Worm (Caenorhabditis elegans) whole organism, L3 larva: Measurements from ENCODE around the gene ceh-93.

Experiments
- ceh-82 ChIP-seq: fragments of 150-350 bp; optimal IDR thresholded peaks from 2 replicates; lab custom pipeline; 2014; ENCODE audit warnings: missing biosample characterization, missing genetic modification characterization
- lin-39 ChIP-seq: fragments of 150-350 bp; optimal IDR thresholded peaks from 2 replicates; lab custom pipeline; 2018; ENCODE audit warnings: missing biosample characterization, missing genetic modification reagents, missing genetic modification characterization
- nhr-11 ChIP-seq: fragments of 150-350 bp; optimal IDR thresholded peaks from 2 replicates; lab custom pipeline; 2014; ENCODE audit warnings: missing biosample characterization, missing genetic modification characterization
- nhr-43 ChIP-seq: sonication (generic microtip); optimal IDR thresholded peaks from 2 replicates; lab custom pipeline; 2016; ENCODE audit warnings: mild to moderate bottlenecking, missing genetic modification characterization, missing compliant biosample characterization; ENCODE audit not compliant: poor library complexity, severe bottlenecking

ce11 chrX:433029-433693 is 44.6 kb upstream of the ceh-93 start:
- TF ChIP-seq lin-39 (tag; lab: Kevin White, UChicago) = no peak
- no peak for TF ChIP-seq ceh-82 (tag; lab: Kevin White, UChicago)
- no peak for TF ChIP-seq nhr-43 (tag; lab: Kevin White, UChicago)
- no peak for TF ChIP-seq nhr-11 (tag; lab: Kevin White, UChicago)
